Worm (Caenorhabditis elegans) whole organism, L4 larva: ENCODE measurements around the gene fut-5.
A peak's percentile ranks its signal among the peaks of the same experiment; 100 is the strongest.

Source experiments
- F26F4.8 ChIP-seq: fragments of 200-800 bp; sonication (Bioruptor generic); conservative IDR thresholded peaks from 2 replicates; pipeline ENCODE4 v1.3.6; 2022; ENCODE audit warnings: missing genetic modification characterization, missing compliant biosample characterization
- T20F7.1 ChIP-seq: fragments of 200-800 bp; sonication (Bioruptor generic); optimal IDR thresholded peaks from 2 replicates; lab custom pipeline; 2018; ENCODE audit warnings: mild to moderate bottlenecking, missing genetic modification characterization, missing compliant biosample characterization
- T26A8.4 ChIP-seq: fragments of 200-800 bp; sonication (Bioruptor generic); IDR thresholded peaks from 2 replicates; pipeline ENCODE4 v1.3.6; 2022; ENCODE audit warnings: missing genetic modification characterization, missing compliant biosample characterization
- Y48G9A.11 ChIP-seq: fragments of 200-800 bp; sonication (Bioruptor generic); IDR thresholded peaks from 2 replicates; pipeline ENCODE4 v1.3.6; 2022; ENCODE audit warnings: missing genetic modification reagents, missing genetic modification characterization, missing compliant biosample characterization
- ZK337.2 ChIP-seq: fragments of 200-800 bp; sonication (Bioruptor generic); IDR thresholded peaks from 2 replicates; pipeline ENCODE4 v1.3.6; 2022; ENCODE audit warnings: missing genetic modification reagents, missing genetic modification characterization, missing compliant biosample characterization
- arid-1 ChIP-seq: fragments of 200-800 bp; sonication (Bioruptor generic); conservative IDR thresholded peaks from 2 replicates; pipeline ENCODE4 v1.3.6; 2022; ENCODE audit warnings: missing genetic modification reagents, missing genetic modification characterization, missing compliant biosample characterization
- attf-4 ChIP-seq: sonication (generic microtip); optimal IDR thresholded peaks from 3 replicates; lab custom pipeline; 2017; ENCODE audit warnings: missing biosample characterization, missing genetic modification characterization
- ceh-62 ChIP-seq: sonication (generic microtip); optimal IDR thresholded peaks from 2 replicates; lab custom pipeline; 2017; ENCODE audit warnings: missing biosample characterization, missing genetic modification characterization
- cey-2 ChIP-seq: sonication (generic microtip); optimal IDR thresholded peaks from 3 replicates; lab custom pipeline; 2017; ENCODE audit warnings: missing genetic modification characterization, mild to moderate bottlenecking, missing compliant biosample characterization, antibody characterized with exemption, borderline replicate concordance; ENCODE audit not compliant: insufficient read depth
- daf-16 ChIP-seq, 3 experiments: sonication (generic microtip); optimal IDR thresholded peaks; 2 replicates each; lab custom pipeline; 2016 to 2017; ENCODE audit warnings: missing genetic modification characterization in 3 of 3, missing genetic modification reagents in 3 of 3, mild to moderate bottlenecking in 2 of 3, missing compliant biosample characterization in 2 of 3, missing biosample characterization in 1 of 3, moderate library complexity in 1 of 3
- daf-19 ChIP-seq: fragments of 200-800 bp; sonication (Bioruptor generic); conservative IDR thresholded peaks from 2 replicates; pipeline ENCODE4 v1.3.6; 2022; ENCODE audit warnings: missing genetic modification characterization, missing compliant biosample characterization
- daf-8 ChIP-seq: fragments of 200-800 bp; sonication (Bioruptor generic); IDR thresholded peaks from 2 replicates; pipeline ENCODE4 v1.3.6; 2022; ENCODE audit warnings: missing genetic modification characterization, missing compliant biosample characterization
- dmd-8 ChIP-seq: fragments of 200-800 bp; sonication (Bioruptor generic); IDR thresholded peaks from 2 replicates; pipeline ENCODE4 v1.3.6; 2022; ENCODE audit warnings: missing genetic modification characterization, missing compliant biosample characterization
- dve-1 ChIP-seq: sonication (generic microtip); optimal IDR thresholded peaks from 2 replicates; lab custom pipeline; 2017; ENCODE audit warnings: antibody characterized with exemption, mild to moderate bottlenecking, missing genetic modification characterization, missing compliant biosample characterization; ENCODE audit not compliant: insufficient read depth
- fkh-10 ChIP-seq: fragments of 150-350 bp; optimal IDR thresholded peaks from 2 replicates; lab custom pipeline; 2014; ENCODE audit warnings: missing biosample characterization, missing genetic modification reagents, missing genetic modification characterization
- fos-1 ChIP-seq: fragments of 150-350 bp; optimal IDR thresholded peaks from 2 replicates; lab custom pipeline; 2014; ENCODE audit warnings: missing biosample characterization, missing genetic modification characterization
- hif-1 ChIP-seq, 2 experiments: sonication (generic microtip); optimal IDR thresholded peaks; 2 replicates each; lab custom pipeline; 2016 to 2017; ENCODE audit warnings: missing compliant biosample characterization in 2 of 2, missing genetic modification characterization in 2 of 2, missing genetic modification reagents in 2 of 2, missing genotype in 2 of 2, mild to moderate bottlenecking in 1 of 2
- hlh-11 ChIP-seq: fragments of 200-800 bp; sonication (Bioruptor generic); optimal IDR thresholded peaks from 2 replicates; lab custom pipeline; 2018; ENCODE audit warnings: mild to moderate bottlenecking, missing genetic modification characterization, missing compliant biosample characterization
- lin-13 ChIP-seq: fragments of 150-350 bp; optimal IDR thresholded peaks from 2 replicates; lab custom pipeline; 2014; ENCODE audit warnings: missing biosample characterization, missing genetic modification reagents, missing genetic modification characterization
- lir-3 ChIP-seq: sonication (generic microtip); optimal IDR thresholded peaks from 2 replicates; lab custom pipeline; 2016; ENCODE audit warnings: mild to moderate bottlenecking, missing genetic modification characterization, missing compliant biosample characterization
- mdl-1 ChIP-seq, 2 experiments: fragments of 150-350 bp in 1 of 2; sonication (generic microtip) in 1 of 2; optimal IDR thresholded peaks; 2 replicates each; lab custom pipeline; 2014 to 2017; ENCODE audit warnings: missing biosample characterization in 2 of 2, missing genetic modification characterization in 2 of 2
- mep-1 ChIP-seq: fragments of 150-350 bp; sonication (generic microtip); optimal IDR thresholded peaks from 3 replicates; lab custom pipeline; 2014; ENCODE audit warnings: missing biosample characterization, missing genetic modification characterization
- mes-2 ChIP-seq: sonication (generic microtip); optimal IDR thresholded peaks from 2 replicates; lab custom pipeline; 2016; ENCODE audit warnings: missing genotype, mild to moderate bottlenecking, missing genetic modification characterization, missing compliant biosample characterization; ENCODE audit not compliant: poor library complexity, severe bottlenecking
- mxl-2 ChIP-seq: fragments of 200-800 bp; sonication (Bioruptor generic); conservative IDR thresholded peaks from 2 replicates; pipeline ENCODE4 v1.3.6; 2022; ENCODE audit warnings: missing genetic modification reagents, missing genetic modification characterization, missing compliant biosample characterization
- nhr-10 ChIP-seq: fragments of 150-350 bp; optimal IDR thresholded peaks from 2 replicates; lab custom pipeline; 2014; ENCODE audit warnings: missing biosample characterization, missing genetic modification characterization
- nhr-25 ChIP-seq: sonication (generic microtip); optimal IDR thresholded peaks from 2 replicates; lab custom pipeline; 2017; ENCODE audit warnings: missing genetic modification characterization, mild to moderate bottlenecking, missing compliant biosample characterization, antibody characterized with exemption, moderate library complexity, borderline replicate concordance; ENCODE audit not compliant: insufficient read depth
- nhr-41 ChIP-seq: fragments of 200-800 bp; sonication (Bioruptor generic); IDR thresholded peaks from 2 replicates; pipeline ENCODE4 v1.3.6; 2022; ENCODE audit warnings: missing genetic modification reagents, missing genetic modification characterization, missing compliant biosample characterization
- nhr-48 ChIP-seq: sonication (generic microtip); optimal IDR thresholded peaks from 2 replicates; lab custom pipeline; 2016; ENCODE audit warnings: mild to moderate bottlenecking, missing genetic modification characterization, missing compliant biosample characterization
- nhr-77 ChIP-seq: fragments of 150-350 bp; optimal IDR thresholded peaks from 2 replicates; lab custom pipeline; 2014; ENCODE audit warnings: missing biosample characterization, missing genetic modification characterization
- pha-4 ChIP-seq, 2 experiments: fragments of 150-350 bp in 1 of 2; fragments of 200-800 bp in 1 of 2; sonication (Bioruptor generic) in 1 of 2; IDR thresholded peaks in 1 of 2; optimal IDR thresholded peaks in 1 of 2; 2 replicates each; pipeline versions ENCODE4 v1.3.6 to Lab custom; 2014 to 2022; ENCODE audit warnings: missing genetic modification characterization in 2 of 2, missing genetic modification reagents in 2 of 2, missing biosample characterization in 1 of 2, missing compliant biosample characterization in 1 of 2
- php-3 ChIP-seq: fragments of 200-800 bp; sonication (Bioruptor generic); IDR thresholded peaks from 2 replicates; pipeline ENCODE4 v1.3.6; 2022; ENCODE audit warnings: missing genetic modification reagents, missing genetic modification characterization, missing compliant biosample characterization
- sdz-12 ChIP-seq: fragments of 200-800 bp; sonication (Bioruptor generic); optimal IDR thresholded peaks from 2 replicates; lab custom pipeline; 2018; ENCODE audit warnings: mild to moderate bottlenecking, missing genetic modification characterization, missing compliant biosample characterization
- set-16 ChIP-seq: fragments of 200-800 bp; sonication (Bioruptor generic); IDR thresholded peaks from 2 replicates; pipeline ENCODE4 v1.3.6; 2022; ENCODE audit warnings: missing genetic modification reagents, missing genetic modification characterization, missing compliant biosample characterization
- skn-1 ChIP-seq: fragments of 150-350 bp; optimal IDR thresholded peaks from 2 replicates; lab custom pipeline; 2014; ENCODE audit warnings: missing biosample characterization, missing genetic modification characterization
- snpc-4 ChIP-seq: fragments of 150-350 bp; optimal IDR thresholded peaks from 2 replicates; lab custom pipeline; 2014; ENCODE audit warnings: missing biosample characterization, missing genetic modification characterization
- spr-1 ChIP-seq: sonication (generic microtip); optimal IDR thresholded peaks from 2 replicates; lab custom pipeline; 2016; ENCODE audit warnings: mild to moderate bottlenecking, missing genetic modification characterization, missing compliant biosample characterization
- spr-3 ChIP-seq: fragments of 200-800 bp; sonication (Bioruptor generic); optimal IDR thresholded peaks from 2 replicates; lab custom pipeline; 2018; ENCODE audit warnings: mild to moderate bottlenecking, missing genetic modification characterization, missing compliant biosample characterization
- tra-1 ChIP-seq: fragments of 200-800 bp; sonication (Bioruptor generic); IDR thresholded peaks from 2 replicates; pipeline ENCODE4 v1.3.6; 2022; ENCODE audit warnings: missing genetic modification reagents, missing genetic modification characterization, missing compliant biosample characterization
- unc-62 ChIP-seq, 3 experiments: fragments of 150-350 bp in 1 of 3; sonication (generic microtip); optimal IDR thresholded peaks in 2 of 3; peaks in 1 of 3; 1 replicate in 1 of 3; 2 replicates in 2 of 3; lab custom pipeline; 2014 to 2017; ENCODE audit warnings: missing biosample characterization in 3 of 3, missing genetic modification characterization in 3 of 3, missing genetic modification reagents in 3 of 3, missing genotype in 1 of 3
- vab-7 ChIP-seq: fragments of 200-800 bp; sonication (Bioruptor generic); IDR thresholded peaks from 2 replicates; pipeline ENCODE4 v1.3.6; 2022; ENCODE audit warnings: missing genetic modification reagents, missing genetic modification characterization, missing compliant biosample characterization
- zfp-2 ChIP-seq: sonication (generic microtip); optimal IDR thresholded peaks from 2 replicates; lab custom pipeline; 2016; ENCODE audit warnings: mild to moderate bottlenecking, missing genetic modification characterization, missing compliant biosample characterization
- zfp-3 ChIP-seq: fragments of 200-800 bp; sonication (Bioruptor generic); conservative IDR thresholded peaks from 2 replicates; pipeline ENCODE4 v1.3.6; 2022; ENCODE audit warnings: missing genetic modification reagents, missing genetic modification characterization, missing compliant biosample characterization
- zip-2 ChIP-seq: fragments of 150-350 bp; optimal IDR thresholded peaks from 2 replicates; lab custom pipeline; 2014; ENCODE audit warnings: missing biosample characterization, missing genetic modification characterization
- ztf-11 ChIP-seq: fragments of 150-350 bp; optimal IDR thresholded peaks from 2 replicates; lab custom pipeline; 2014; ENCODE audit warnings: missing biosample characterization, missing genetic modification characterization

fut-5 gene

ce11 chrII:4673670-4674069, 6.2 kb upstream of the fut-5 start (continued):
- no peak for TF ChIP-seq pha-4 (GFP tag; IDR thresholded peaks at IDR 0.05; lab: Robert Waterston, UW)
- TF ChIP-seq pha-4 (tag; optimal IDR thresholded peaks at IDR 0.05; lab: Kevin White, UChicago), result no peak
- no peak for TF ChIP-seq ceh-62 (tag; lab: Kevin White, UChicago)
- no peak for TF ChIP-seq dmd-8 (GFP tag; lab: Robert Waterston, UW)
- TF ChIP-seq, all 104 proteins: peak for 0

- TF ChIP-seq set-16 (GFP tag; lab: Robert Waterston, UW) (peak; percentile 72), mep-1 (tag; lab: Kevin White, UChicago) (no peak), mxl-2 (GFP tag; lab: Robert Waterston, UW) (0 out of 2 replicates have a peak, but pooled peaks have one; percentile 2), zfp-3 (no peak), nhr-10 (no peak)
- TF ChIP-seq, all 104 proteins: peak for 2
Observed at ce11 chrII:4673242-4673641, 5.8 kb upstream of the fut-5 start.

ce11 chrII:4672584-4673110, 5.2 kb upstream of the fut-5 start, which contains the start of the genes clec-140 and hmg-11:
clec-140 (plus strand) TSS chrII:4673060.
hmg-11 (plus strand) TSS chrII:4673085.
- TF ChIP-seq sdz-12 (GFP tag; lab: Kevin White, UChicago) (no peak), fos-1 (tag; lab: Kevin White, UChicago) (no peak), php-3 (no peak), Y48G9A.11 (GFP tag; lab: Robert Waterston, UW) (no peak), nhr-25 (tag; lab: Kevin White, UChicago) (peak; percentile 61), nhr-77 (peak; percentile 67), cey-2 (no peak), spr-1 (tag; lab: Kevin White, UChicago) (no peak), zfp-2 (tag; lab: Kevin White, UChicago) (no peak), hif-1 (tag; optimal IDR thresholded peaks at IDR 0.05; lab: Kevin White, UChicago) (no peak), spr-3 (no peak), mxl-2 (GFP tag; lab: Robert Waterston, UW) (no peak), daf-8 (GFP tag; lab: Robert Waterston, UW) (no peak), fkh-10 (GFP tag; lab: Kevin White, UChicago) (peak; percentile 2), tra-1 (GFP tag; lab: Robert Waterston, UW) (no peak), nhr-48 (tag; lab: Kevin White, UChicago) (no peak), ztf-11 (tag; lab: Kevin White, UChicago) (no peak), unc-62 (GFP tag; optimal IDR thresholded peaks at IDR 0.05 in 1 of 2; lab: Kevin White, UChicago) (no peak), unc-62 (tag; optimal IDR thresholded peaks at IDR 0.05; lab: Kevin White, UChicago) (no peak), F26F4.8 (GFP tag; lab: Robert Waterston, UW) (no peak), zip-2 (no peak), vab-7 (GFP tag; lab: Robert Waterston, UW) (0 out of 2 replicates have a peak, but pooled peaks have one; percentile 14), mep-1 (tag; lab: Kevin White, UChicago) (no peak), arid-1 (GFP tag; lab: Robert Waterston, UW) (no peak), lir-3 (tag; lab: Kevin White, UChicago) (no peak), attf-4 (tag; lab: Kevin White, UChicago) (no peak), T20F7.1 (GFP tag; lab: Kevin White, UChicago) (no peak), mdl-1 (tag; optimal IDR thresholded peaks at IDR 0.05; lab: Kevin White, UChicago) (peak; percentile 55 to 92), daf-16 (GFP tag; optimal IDR thresholded peaks at IDR 0.05; lab: Kevin White, UChicago) (no peak), daf-16 (tag; optimal IDR thresholded peaks at IDR 0.05; lab: Kevin White, UChicago) (no peak), snpc-4 (tag; lab: Kevin White, UChicago) (no peak), set-16 (GFP tag; lab: Robert Waterston, UW) (no peak), daf-19 (GFP tag; lab: Robert Waterston, UW) (no peak), mes-2 (no peak), hlh-11 (tag; lab: Kevin White, UChicago) (peak; percentile 66), skn-1 (tag; lab: Kevin White, UChicago) (no peak), lin-13 (no peak), nhr-41 (0 out of 2 replicates have a peak, but pooled peaks have one; percentile 40), T26A8.4 (GFP tag; lab: Robert Waterston, UW) (no peak), ZK337.2 (GFP tag; lab: Robert Waterston, UW) (no peak), dve-1 (tag; lab: Kevin White, UChicago) (no peak)
